Fruit fly (Drosophila melanogaster) Kc167 (cell line): ENCODE results near the gene zf30C.

Experiments used
- Myc ChIP-seq: fragments of >200 bp; optimal IDR thresholded peaks from 2 replicates; lab custom pipeline; 2017; ENCODE audit warnings: missing external identifiers
- Sin3A ChIP-seq: fragments of >200 bp; optimal IDR thresholded peaks from 2 replicates; lab custom pipeline; 2018; ENCODE audit warnings: missing external identifiers
- h ChIP-seq: fragments of >200 bp; optimal IDR thresholded peaks from 3 replicates; lab custom pipeline; 2018; ENCODE audit warnings: missing external identifiers
- insv ChIP-seq: fragments of >200 bp; optimal IDR thresholded peaks from 3 replicates; lab custom pipeline; 2018; ENCODE audit warnings: missing external identifiers
- psq ChIP-seq: fragments of >200 bp; optimal IDR thresholded peaks from 2 replicates; lab custom pipeline; 2017; ENCODE audit warnings: missing external identifiers
- ttk ChIP-seq: sonication (Bioruptor generic); optimal IDR thresholded peaks from 2 replicates; lab custom pipeline; 2017; ENCODE audit warnings: missing external identifiers

Gene zf30C

dm6 chr2L:9744634-9745033 lies 13.5 kb upstream of the zf30C start:
- TF ChIP-seq ttk (lab: Kevin White, UChicago) (no peak), Sin3A (lab: Kevin White, UChicago) (no peak), h (lab: Kevin White, UChicago) (no peak), Myc (lab: Kevin White, UChicago) (no peak), insv (lab: Kevin White, UChicago) (no peak), psq (lab: Kevin White, UChicago) (no peak)

- no peak for TF ChIP-seq insv (lab: Kevin White, UChicago)
- no peak for TF ChIP-seq psq (lab: Kevin White, UChicago)
- no peak for TF ChIP-seq Sin3A (lab: Kevin White, UChicago)
- no peak for TF ChIP-seq ttk (lab: Kevin White, UChicago)
- TF ChIP-seq Myc (lab: Kevin White, UChicago): no peak
- no peak for TF ChIP-seq h (lab: Kevin White, UChicago)
Observed at dm6 chr2L:9746236-9747225, 11.6 kb upstream of the zf30C start, which contains the start of gene Nckx30C. Gene Nckx30C, minus strand, starts transcription at chr2L:9746495.

- TF ChIP-seq h (lab: Kevin White, UChicago) (no peak), Sin3A (lab: Kevin White, UChicago) (no peak), psq (lab: Kevin White, UChicago) (no peak), insv (lab: Kevin White, UChicago) (no peak), ttk (lab: Kevin White, UChicago) (no peak), Myc (lab: Kevin White, UChicago) (no peak)
Observed at dm6 chr2L:9749745-9750144, 8.4 kb upstream of the zf30C start, which contains the start of gene Cyp4e3. Gene Cyp4e3, minus strand, starts transcription at chr2L:9750071.

dm6 chr2L:9753357-9753756 lies 4.8 kb upstream of the zf30C start:
- TF ChIP-seq Myc (lab: Kevin White, UChicago) (no peak), h (lab: Kevin White, UChicago) (no peak), Sin3A (lab: Kevin White, UChicago) (no peak), ttk (lab: Kevin White, UChicago) (no peak)

dm6 chr2L:9754817-9755216 lies 3.3 kb upstream of the zf30C start:
- TF ChIP-seq insv (lab: Kevin White, UChicago) (no peak), psq (lab: Kevin White, UChicago) (no peak), Sin3A (lab: Kevin White, UChicago) (no peak)

DNA sequence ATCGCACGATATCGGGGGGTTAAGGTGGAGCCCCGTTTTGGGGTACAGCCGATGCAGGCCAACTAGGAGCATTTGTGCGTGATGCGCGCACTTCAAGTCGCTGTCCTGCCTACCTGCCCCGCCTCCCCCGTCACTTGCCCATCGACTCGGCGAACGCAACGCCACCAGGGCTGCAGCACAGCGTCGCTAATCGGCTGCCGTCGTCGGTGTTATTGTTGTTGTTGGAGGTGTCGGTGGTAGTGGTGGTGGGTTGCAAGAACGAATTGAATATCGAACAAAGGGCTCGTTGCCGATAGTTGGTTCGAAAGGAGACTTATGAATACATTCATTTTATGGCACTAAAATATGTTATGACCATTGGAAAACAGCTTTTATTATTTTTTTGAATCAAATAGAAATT lies 714 bp downstream of the zf30C start:
- TF ChIP-seq insv (lab: Kevin White, UChicago): no peak
- TF ChIP-seq h (lab: Kevin White, UChicago): no peak
- TF ChIP-seq psq (lab: Kevin White, UChicago): no peak
- TF ChIP-seq Sin3A (lab: Kevin White, UChicago): no peak
- TF ChIP-seq Myc (lab: Kevin White, UChicago): no peak
- no peak for TF ChIP-seq ttk (lab: Kevin White, UChicago)

DNA sequence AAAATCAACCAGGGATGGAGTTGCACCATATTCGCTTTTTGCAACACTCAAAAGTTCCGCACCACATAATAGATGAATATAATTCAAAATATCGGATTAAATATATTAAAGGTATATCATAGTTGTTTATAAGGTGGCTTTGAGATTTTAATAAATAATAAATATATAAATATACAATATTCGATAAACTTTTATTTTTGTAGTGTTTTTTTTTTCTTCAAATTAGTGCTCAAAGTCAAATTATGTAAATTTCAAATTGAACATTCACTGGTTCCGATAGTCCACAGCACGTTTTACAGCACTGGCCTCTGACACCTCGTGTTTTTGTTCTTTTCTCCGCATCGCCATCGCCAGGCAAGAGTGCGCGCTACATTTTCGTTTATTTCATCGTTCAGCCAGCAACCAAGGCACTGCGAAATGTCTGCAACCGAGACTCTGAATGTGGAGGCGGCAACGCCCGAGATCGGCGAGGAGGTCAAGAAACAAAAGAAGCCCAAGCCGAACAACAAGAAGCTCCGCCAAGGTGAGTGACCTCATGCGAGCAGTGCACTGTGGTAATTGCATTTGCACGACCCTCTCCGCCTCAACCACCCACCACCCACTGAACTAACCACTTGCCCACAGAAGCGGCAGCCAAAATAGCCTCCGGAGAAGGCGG lies 5.2 kb downstream of the zf30C start, which contains the start of the genes Taf11 and und:
Gene Taf11, minus strand, starts transcription at position 51 of the 658 bp plus-strand sequence.
Gene und, plus strand, starts transcription at position 158 of the 658 bp plus-strand sequence.
- TF ChIP-seq psq (lab: Kevin White, UChicago) (no peak), ttk (lab: Kevin White, UChicago) (no peak), Sin3A (lab: Kevin White, UChicago) (no peak), insv (lab: Kevin White, UChicago) (no peak), h (lab: Kevin White, UChicago) (no peak), Myc (lab: Kevin White, UChicago) (no peak)

DNA sequence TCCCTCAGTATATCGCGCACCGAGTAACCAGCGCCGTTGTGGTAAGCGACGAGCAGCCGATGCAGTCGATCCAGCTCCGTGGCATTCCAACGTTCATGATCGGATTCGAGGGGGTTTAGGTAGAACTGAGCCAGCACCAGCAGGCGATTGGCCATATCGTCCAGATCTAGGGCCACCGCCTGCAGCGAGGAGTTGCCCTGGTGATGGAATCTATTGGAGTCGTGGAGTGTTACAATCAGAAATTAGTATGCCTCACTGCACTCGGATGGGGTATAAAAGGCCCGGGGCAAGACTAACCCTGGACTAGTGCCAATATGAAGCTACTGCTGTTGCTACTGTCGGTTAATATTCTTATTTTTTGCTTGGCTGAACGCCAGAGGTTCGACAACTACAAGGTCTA lies 8.6 kb downstream of the zf30C start, which contains the start of gene CG4017:
Gene CG4017, plus strand, starts transcription at position 301 of the 400 bp plus-strand sequence.
- TF ChIP-seq h (lab: Kevin White, UChicago): no peak
- no peak for TF ChIP-seq psq (lab: Kevin White, UChicago)
- TF ChIP-seq Sin3A (lab: Kevin White, UChicago): no peak
- no peak for TF ChIP-seq Myc (lab: Kevin White, UChicago)
- no peak for TF ChIP-seq insv (lab: Kevin White, UChicago)
- TF ChIP-seq ttk (lab: Kevin White, UChicago): no peak

DNA sequence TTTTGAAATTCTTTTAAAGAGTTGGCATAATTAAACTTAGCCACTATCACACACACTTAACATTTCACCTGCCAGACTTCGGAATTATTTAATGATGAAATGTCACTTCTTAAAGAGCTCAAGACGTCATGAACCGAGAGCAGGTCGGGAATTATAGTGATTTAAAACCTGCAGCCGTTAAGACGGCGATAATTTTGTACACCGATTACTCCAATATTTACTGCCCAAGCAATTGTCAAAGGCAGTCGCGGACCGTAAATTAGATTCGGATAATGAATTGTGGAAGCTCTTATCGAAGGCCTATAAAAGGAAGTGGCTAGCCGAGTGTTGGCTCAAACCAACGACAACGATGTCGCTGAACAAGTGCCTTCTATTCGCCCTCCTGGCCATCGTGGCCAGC lies 10.6 kb downstream of the zf30C start, which contains the start of gene CG17633:
Gene CG17633, plus strand, starts transcription at position 326 of the 400 bp plus-strand sequence.
- TF ChIP-seq psq (lab: Kevin White, UChicago): no peak
- no peak for TF ChIP-seq insv (lab: Kevin White, UChicago)
- TF ChIP-seq Sin3A (lab: Kevin White, UChicago): no peak
- TF ChIP-seq h (lab: Kevin White, UChicago): no peak
- no peak for TF ChIP-seq Myc (lab: Kevin White, UChicago)
- TF ChIP-seq ttk (lab: Kevin White, UChicago): no peak

- TF ChIP-seq Sin3A (lab: Kevin White, UChicago) (no peak), insv (lab: Kevin White, UChicago) (no peak), Myc (lab: Kevin White, UChicago) (no peak), psq (lab: Kevin White, UChicago) (no peak), h (lab: Kevin White, UChicago) (no peak), ttk (lab: Kevin White, UChicago) (no peak)
Observed at dm6 chr2L:9770896-9771295, 12.8 kb downstream of the zf30C start, which contains the start of gene ppk18. Gene ppk18, minus strand, starts transcription at chr2L:9770996.
